Fruit fly (Drosophila melanogaster): ENCODE measurements around the gene CG9391.

DNA sequence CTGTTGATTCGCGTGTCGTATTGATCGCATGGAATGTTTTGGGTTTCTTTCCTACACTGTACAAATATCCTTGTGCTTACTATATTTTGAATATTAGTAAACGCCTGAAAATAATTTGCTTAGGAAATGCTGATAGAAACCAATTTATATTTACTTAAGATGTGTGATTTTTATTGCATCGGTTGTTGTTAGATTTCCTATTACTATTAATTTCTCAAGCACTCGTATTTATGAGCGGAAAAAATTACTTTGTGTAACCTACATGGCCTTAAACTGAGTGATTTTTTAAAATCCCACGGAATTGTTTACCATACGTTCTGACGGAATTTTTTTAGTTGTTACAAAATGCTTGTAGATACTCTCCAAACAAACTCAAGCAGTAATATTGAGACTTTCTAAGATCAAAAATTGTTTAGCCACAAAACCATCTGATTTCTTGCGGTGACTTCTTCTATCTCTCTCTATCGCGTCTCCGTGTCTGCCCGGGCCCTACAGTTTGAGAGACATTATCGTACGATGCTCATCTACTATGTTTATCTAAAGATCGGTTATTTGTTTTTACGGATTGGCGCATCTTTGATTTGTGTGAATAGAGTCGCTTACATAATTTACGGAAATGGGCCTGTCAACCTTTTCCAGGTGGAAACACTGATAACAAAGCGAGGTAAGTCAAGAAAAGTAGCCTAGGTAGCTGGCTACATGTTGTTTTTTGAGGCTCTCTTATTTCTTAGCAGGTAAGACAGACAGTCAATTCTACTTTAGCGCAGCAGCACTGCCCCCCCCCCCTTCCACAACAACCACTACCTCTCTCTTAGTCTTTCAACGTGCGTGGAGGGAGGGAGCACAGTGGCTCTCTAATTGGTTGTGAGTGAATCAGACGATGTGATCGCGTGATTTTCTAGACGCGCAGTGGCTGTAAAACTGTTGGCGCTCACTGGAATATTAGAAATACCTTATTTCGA lies 8.4 kb upstream of the CG9391 start:
- no peak for TF ChIP-seq CG32006 (GFP tag; optimal IDR thresholded peaks at IDR 0.05)
- no peak for TF ChIP-seq Blimp-1 (GFP tag; optimal IDR thresholded peaks at IDR 0.05)

Data from whole organism, prepupa.